Worm (Caenorhabditis elegans): Measurements from ENCODE around the gene F09E10.6.

ce11 chrX:1486135-1486648 lies 11.3 kb downstream of the F09E10.6 start, which contains the start of the genes D1005.10 and dhs-25:
- TF ChIP-seq hmg-4 (GFP tag; optimal IDR thresholded peaks at IDR 0.05), result no peak
- TF ChIP-seq ets-7 (tag; optimal IDR thresholded peaks at IDR 0.05), result no peak
- TF ChIP-seq F13C5.2 (tag; optimal IDR thresholded peaks at IDR 0.05), result no peak
- no peak for TF ChIP-seq flt-1 (GFP tag; IDR thresholded peaks at IDR 0.05)
- no peak for TF ChIP-seq ama-1 (optimal IDR thresholded peaks at IDR 0.05)

Measured in whole organism, early embryonic.